Worm (Caenorhabditis elegans) whole organism, L3 larva: ENCODE measurements around the gene K09C4.2.

Experiments
- R02D3.7 ChIP-seq: fragments of 150-350 bp; optimal IDR thresholded peaks from 2 replicates; lab custom pipeline; 2014; ENCODE audit warnings: missing biosample characterization, missing genetic modification characterization
- ama-1 ChIP-seq: fragments of 150-350 bp; optimal IDR thresholded peaks from 2 replicates; lab custom pipeline; 2018
- elt-3 ChIP-seq, 3 experiments: fragments of 150-350 bp in 1 of 3; sonication (generic microtip) in 2 of 3; optimal IDR thresholded peaks; 2 replicates in 2 of 3; 4 replicates in 1 of 3; lab custom pipeline; 2014 to 2017; ENCODE audit warnings: missing biosample characterization in 3 of 3, missing genetic modification characterization in 3 of 3
- fkh-2 ChIP-seq: fragments of 150-350 bp; optimal IDR thresholded peaks from 2 replicates; lab custom pipeline; 2014; ENCODE audit warnings: missing biosample characterization, missing genetic modification reagents, missing genetic modification characterization
- lin-15B ChIP-seq: fragments of 150-350 bp; optimal IDR thresholded peaks from 2 replicates; lab custom pipeline; 2014; ENCODE audit warnings: missing biosample characterization, missing genetic modification characterization
- nhr-11 ChIP-seq: fragments of 150-350 bp; optimal IDR thresholded peaks from 2 replicates; lab custom pipeline; 2014; ENCODE audit warnings: missing biosample characterization, missing genetic modification characterization
- nhr-237 ChIP-seq: fragments of 150-350 bp; optimal IDR thresholded peaks from 2 replicates; lab custom pipeline; 2014; ENCODE audit warnings: missing biosample characterization, missing genetic modification characterization
- nhr-43 ChIP-seq: sonication (generic microtip); optimal IDR thresholded peaks from 2 replicates; lab custom pipeline; 2016; ENCODE audit warnings: mild to moderate bottlenecking, missing genetic modification characterization, missing compliant biosample characterization; ENCODE audit not compliant: poor library complexity, severe bottlenecking
- nhr-76 ChIP-seq: fragments of 150-350 bp; sonication (generic microtip); optimal IDR thresholded peaks from 5 replicates; lab custom pipeline; 2014; ENCODE audit warnings: missing biosample characterization, missing genetic modification characterization
- snpc-4 ChIP-seq: fragments of 150-350 bp; optimal IDR thresholded peaks from 2 replicates; lab custom pipeline; 2014; ENCODE audit warnings: missing biosample characterization, missing genetic modification characterization
- unc-39 ChIP-seq: sonication (generic microtip); optimal IDR thresholded peaks from 4 replicates; lab custom pipeline; 2017; ENCODE audit warnings: missing biosample characterization, missing genetic modification characterization
- unc-62 ChIP-seq: fragments of 150-350 bp; sonication (generic microtip); optimal IDR thresholded peaks from 4 replicates; lab custom pipeline; 2014; ENCODE audit warnings: missing biosample characterization, missing genetic modification reagents, missing genetic modification characterization
- zag-1 ChIP-seq: fragments of 150-350 bp; optimal IDR thresholded peaks from 2 replicates; lab custom pipeline; 2014; ENCODE audit warnings: missing biosample characterization, missing genetic modification characterization
- ztf-4 ChIP-seq: fragments of 150-350 bp; optimal IDR thresholded peaks from 2 replicates; lab custom pipeline; 2014; ENCODE audit warnings: missing biosample characterization, missing genetic modification characterization

ce11 chrX:3291948-3292347, 4.3 kb upstream of the K09C4.2 start:
- TF ChIP-seq ztf-4 (tag; lab: Kevin White, UChicago) (no peak), nhr-76 (no peak), ama-1 (lab: Kevin White, UChicago) (no peak), nhr-43 (tag; lab: Kevin White, UChicago) (no peak), nhr-237 (no peak), elt-3 (tag; optimal IDR thresholded peaks at IDR 0.05; lab: Kevin White, UChicago) (no peak), snpc-4 (tag; lab: Kevin White, UChicago) (no peak), R02D3.7 (tag; lab: Kevin White, UChicago) (no peak), zag-1 (no peak), nhr-11 (tag; lab: Kevin White, UChicago) (no peak), fkh-2 (tag; lab: Kevin White, UChicago) (no peak), unc-62 (GFP tag; lab: Kevin White, UChicago) (no peak), unc-39 (tag; lab: Kevin White, UChicago) (no peak), lin-15B (no peak)
